Worm (Caenorhabditis elegans) whole organism, early embryonic: Measurements from ENCODE around the gene polg-1.

Source experiments
- B0310.2 ChIP-seq: sonication (generic microtip); optimal IDR thresholded peaks from 2 replicates; lab custom pipeline; 2016; ENCODE audit warnings: mild to moderate bottlenecking, missing genetic modification characterization, missing compliant biosample characterization
- F13C5.2 ChIP-seq: sonication (generic microtip); optimal IDR thresholded peaks from 2 replicates; lab custom pipeline; 2017; ENCODE audit warnings: mild to moderate bottlenecking, missing genetic modification characterization, inconsistent platforms, missing compliant biosample characterization
- aly-1 ChIP-seq: sonication (generic microtip); optimal IDR thresholded peaks from 2 replicates; lab custom pipeline; 2016; ENCODE audit warnings: missing genetic modification characterization, missing compliant biosample characterization
- ama-1 ChIP-seq: fragments of 150-350 bp; optimal IDR thresholded peaks from 2 replicates; lab custom pipeline; 2014
- ceh-13 ChIP-seq: fragments of 200-800 bp; sonication (Bioruptor generic); optimal IDR thresholded peaks from 2 replicates; lab custom pipeline; 2018; ENCODE audit warnings: mild to moderate bottlenecking, missing genetic modification characterization, missing compliant biosample characterization
- ceh-36 ChIP-seq: sonication (generic microtip); optimal IDR thresholded peaks from 2 replicates; lab custom pipeline; 2016; ENCODE audit warnings: missing genetic modification characterization, inconsistent platforms, missing compliant biosample characterization
- ets-7 ChIP-seq: sonication (generic microtip); optimal IDR thresholded peaks from 2 replicates; lab custom pipeline; 2016; ENCODE audit warnings: missing genotype, missing genetic modification characterization, missing compliant biosample characterization
- flt-1 ChIP-seq: fragments of 200-800 bp; sonication (Bioruptor generic); IDR thresholded peaks from 2 replicates; pipeline ENCODE4 v1.3.6; 2022; ENCODE audit warnings: missing genetic modification characterization, missing compliant biosample characterization
- hmbx-1 ChIP-seq: sonication (generic microtip); optimal IDR thresholded peaks from 2 replicates; lab custom pipeline; 2016; ENCODE audit warnings: mild to moderate bottlenecking, missing genetic modification characterization, missing compliant biosample characterization
- hmg-4 ChIP-seq: fragments of 200-800 bp; sonication (Bioruptor generic); optimal IDR thresholded peaks from 2 replicates; lab custom pipeline; 2018; ENCODE audit warnings: mild to moderate bottlenecking, missing genetic modification characterization, missing compliant biosample characterization
- hnd-1 ChIP-seq: sonication (generic microtip); optimal IDR thresholded peaks from 2 replicates; lab custom pipeline; 2016; ENCODE audit warnings: missing genetic modification characterization, missing compliant biosample characterization
- pes-1 ChIP-seq: fragments of 200-800 bp; sonication (Bioruptor generic); IDR thresholded peaks from 2 replicates; pipeline ENCODE4 v1.3.6; 2022; ENCODE audit warnings: missing genetic modification reagents, missing genetic modification characterization, missing compliant biosample characterization
- scrt-1 ChIP-seq: fragments of 200-800 bp; sonication (Bioruptor generic); IDR thresholded peaks from 2 replicates; pipeline ENCODE4 v1.3.6; 2022; ENCODE audit warnings: missing genetic modification characterization, missing compliant biosample characterization
- sea-1 ChIP-seq: fragments of 200-800 bp; sonication (Bioruptor generic); conservative IDR thresholded peaks from 2 replicates; pipeline ENCODE4 v1.3.6; 2022; ENCODE audit warnings: missing genetic modification characterization, missing compliant biosample characterization
- tbx-11 ChIP-seq: fragments of 200-800 bp; sonication (Bioruptor generic); IDR thresholded peaks from 2 replicates; pipeline ENCODE4 v1.3.6; 2022; ENCODE audit warnings: missing genetic modification characterization, missing compliant biosample characterization
- tbx-37 ChIP-seq: fragments of 200-800 bp; sonication (Bioruptor generic); conservative IDR thresholded peaks from 2 replicates; pipeline ENCODE4 v1.3.6; 2022; ENCODE audit warnings: missing genetic modification reagents, missing genetic modification characterization, missing compliant biosample characterization
- tra-4 ChIP-seq: sonication (generic microtip); optimal IDR thresholded peaks from 2 replicates; lab custom pipeline; 2017; ENCODE audit warnings: missing genetic modification characterization, missing compliant biosample characterization

Gene polg-1

DNA sequence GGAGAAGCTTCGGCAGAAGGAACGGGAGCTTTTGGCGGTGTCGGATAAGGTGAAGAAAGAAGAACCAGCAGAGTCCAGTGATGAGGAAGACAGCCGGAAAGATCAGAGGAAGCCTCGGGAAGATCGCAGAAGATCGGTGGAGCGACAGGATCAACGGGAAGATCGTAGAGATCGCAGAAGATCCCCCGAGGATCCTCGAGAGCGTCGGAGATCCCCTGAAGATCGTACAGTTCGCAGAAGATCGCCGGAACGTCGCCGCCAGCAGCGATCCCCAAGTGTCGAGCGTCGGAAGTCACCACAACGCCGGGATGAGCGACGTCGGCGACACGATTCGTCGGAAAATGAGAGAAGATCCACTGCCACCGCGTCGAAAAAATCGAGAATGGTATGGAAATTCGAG is 26.4 kb upstream of the polg-1 start:
- TF ChIP-seq hmbx-1 (tag; lab: Kevin White, UChicago), result no peak
- no peak for TF ChIP-seq ceh-36 (tag; lab: Kevin White, UChicago)
- TF ChIP-seq flt-1 (GFP tag; lab: Robert Waterston, UW), result no peak

DNA sequence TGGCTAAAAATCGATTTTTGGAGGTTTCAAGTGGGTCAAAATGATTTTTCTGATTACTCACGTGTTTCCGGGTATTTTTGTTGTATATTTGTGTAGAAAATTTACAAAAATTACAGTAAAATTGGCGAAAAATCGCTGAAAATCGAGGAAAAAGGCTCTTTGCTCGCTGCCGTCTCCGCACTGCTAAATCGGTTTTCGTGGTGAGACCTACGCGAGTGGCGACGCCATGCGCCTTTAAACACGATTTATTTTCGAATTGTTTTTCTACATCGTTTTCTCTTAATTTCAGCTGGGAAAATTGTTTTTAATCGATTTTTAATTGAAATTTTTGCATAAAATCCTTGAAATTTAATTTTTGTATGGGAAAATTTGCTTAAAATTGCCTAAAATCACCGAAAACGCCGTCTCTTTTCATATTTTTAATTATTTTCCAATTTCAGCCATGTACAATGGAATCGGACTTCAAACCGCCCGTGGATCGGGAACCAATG is 25.2 kb upstream of the polg-1 start, which contains the start of the genes pqn-87 and rsr-2:
pqn-87 (minus strand) TSS at position 171 of the 491 bp plus-strand sequence.
rsr-2 (plus strand) TSS at position 441 of the 491 bp plus-strand sequence.
- TF ChIP-seq sea-1 (GFP tag; lab: Robert Waterston, UW) (no peak), ets-7 (tag; lab: Kevin White, UChicago) (no peak), hmg-4 (GFP tag; lab: Kevin White, UChicago) (no peak), B0310.2 (no peak), flt-1 (GFP tag; lab: Robert Waterston, UW) (no peak), aly-1 (no peak), ceh-36 (tag; lab: Kevin White, UChicago) (no peak), scrt-1 (GFP tag; lab: Robert Waterston, UW) (no peak), F13C5.2 (tag; lab: Kevin White, UChicago) (no peak), pes-1 (no peak), ama-1 (lab: Kevin White, UChicago) (no peak), tbx-37 (GFP tag; lab: Robert Waterston, UW) (no peak), hnd-1 (no peak), hmbx-1 (tag; lab: Kevin White, UChicago) (no peak)

DNA sequence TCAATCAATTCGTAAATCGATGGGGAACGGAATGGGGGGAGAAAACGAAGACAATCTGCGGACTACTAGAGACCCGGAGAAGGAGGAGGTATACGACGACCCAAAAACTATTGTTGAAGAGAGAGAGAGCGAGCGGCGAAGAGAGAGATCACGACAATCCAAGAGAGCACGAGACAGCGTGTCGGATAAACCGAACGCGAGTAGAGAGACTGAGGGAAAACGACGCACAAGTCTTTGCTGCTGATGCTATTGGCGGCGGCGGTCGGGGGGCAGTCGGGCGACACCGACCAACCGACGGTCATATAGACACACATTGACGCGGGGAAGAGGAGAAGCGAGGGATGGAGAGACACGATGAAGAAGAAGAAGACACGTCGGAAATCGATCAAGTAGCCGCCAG is 22.8 kb upstream of the polg-1 start:
- TF ChIP-seq hmg-4 (GFP tag; lab: Kevin White, UChicago) (peak; percentile 70), aly-1 (peak; percentile 64), ets-7 (tag; lab: Kevin White, UChicago) (peak; percentile 22), tbx-37 (GFP tag; lab: Robert Waterston, UW) (no peak), sea-1 (GFP tag; lab: Robert Waterston, UW) (no peak), F13C5.2 (tag; lab: Kevin White, UChicago) (peak; percentile 50)

DNA sequence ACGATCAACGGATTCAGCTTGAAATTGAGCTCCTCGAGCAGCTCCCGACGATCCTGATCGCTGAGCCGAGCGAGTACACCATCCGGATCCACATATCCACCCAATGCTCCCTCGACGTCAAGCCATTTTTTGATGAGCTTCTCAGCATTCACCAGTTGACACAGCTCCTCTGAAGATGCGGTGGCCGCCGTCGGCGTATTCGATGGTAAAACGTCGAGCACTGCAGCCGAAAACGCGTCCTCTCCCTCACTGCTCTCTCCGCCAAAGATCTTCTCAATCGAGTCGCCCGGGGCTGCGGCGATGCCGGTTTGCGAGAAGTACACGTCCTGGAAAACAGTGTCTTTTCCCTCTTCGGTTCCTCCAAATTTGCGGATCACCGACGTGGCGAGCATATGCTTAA is 14.8 kb upstream of the polg-1 start:
- TF ChIP-seq ceh-13 (GFP tag; lab: Kevin White, UChicago), result no peak
- TF ChIP-seq ets-7 (tag; lab: Kevin White, UChicago), result no peak
- no peak for TF ChIP-seq tra-4
- no peak for TF ChIP-seq tbx-37 (GFP tag; lab: Robert Waterston, UW)
- TF ChIP-seq hmg-4 (GFP tag; lab: Kevin White, UChicago), result no peak
- TF ChIP-seq B0310.2, result peak; percentile 45
- TF ChIP-seq sea-1 (GFP tag; lab: Robert Waterston, UW), result no peak

DNA sequence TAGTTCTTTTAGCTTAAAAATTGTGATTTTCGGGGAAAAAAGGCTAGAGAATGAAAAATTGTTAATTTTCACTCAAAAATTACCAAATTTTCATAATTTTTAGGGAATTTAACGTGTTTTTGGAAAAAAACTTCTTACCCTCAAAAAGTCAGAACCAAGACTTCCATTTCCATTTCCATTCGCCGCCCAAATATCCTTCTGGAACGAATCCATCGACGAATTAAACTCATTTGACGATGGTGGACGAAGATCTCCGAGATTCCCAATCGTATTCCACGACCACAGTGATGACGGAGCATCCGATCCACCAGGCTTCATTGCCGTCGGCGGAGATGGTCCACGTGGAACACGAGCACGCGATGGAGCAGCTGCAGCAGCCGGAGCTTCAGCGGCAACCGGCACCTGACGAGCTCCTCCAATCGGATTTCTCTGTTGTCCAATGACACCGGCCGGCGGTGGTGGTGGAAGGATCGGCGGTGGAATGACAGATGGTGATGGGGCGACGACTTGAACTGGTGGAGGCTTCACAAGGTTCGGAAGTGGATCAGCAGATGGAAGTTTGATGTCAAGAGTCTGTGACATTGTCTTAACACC is 12.0 kb upstream of the polg-1 start:
- TF ChIP-seq ets-7 (tag; lab: Kevin White, UChicago) (no peak), ceh-13 (GFP tag; lab: Kevin White, UChicago) (no peak), hmg-4 (GFP tag; lab: Kevin White, UChicago) (no peak), hnd-1 (no peak), flt-1 (GFP tag; lab: Robert Waterston, UW) (no peak), scrt-1 (GFP tag; lab: Robert Waterston, UW) (no peak), tbx-37 (GFP tag; lab: Robert Waterston, UW) (no peak), sea-1 (GFP tag; lab: Robert Waterston, UW) (no peak), F13C5.2 (tag; lab: Kevin White, UChicago) (no peak), ama-1 (lab: Kevin White, UChicago) (no peak), ceh-36 (tag; lab: Kevin White, UChicago) (no peak), B0310.2 (no peak), aly-1 (no peak), tra-4 (no peak), pes-1 (no peak), tbx-11 (GFP tag; lab: Robert Waterston, UW) (no peak)

DNA sequence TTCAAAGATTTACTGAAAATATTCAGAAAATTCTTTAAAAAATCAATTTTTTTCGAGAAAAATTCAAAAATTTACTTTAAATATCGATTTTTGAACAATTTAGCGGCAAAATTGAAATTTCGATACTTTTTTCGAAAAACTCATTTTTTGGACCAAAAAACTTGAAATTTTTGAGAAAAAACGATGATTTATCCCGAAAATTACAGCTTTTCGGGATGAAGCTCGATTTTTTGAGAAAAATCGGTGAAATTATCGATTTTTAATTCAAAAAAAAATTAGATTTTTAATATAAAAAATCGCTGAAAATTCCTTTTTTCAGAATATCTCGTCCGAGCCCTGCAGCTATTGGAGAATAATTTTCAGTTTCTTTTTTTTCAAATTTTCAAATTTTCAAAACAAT is 9.0 kb upstream of the polg-1 start:
- TF ChIP-seq sea-1 (GFP tag; lab: Robert Waterston, UW) (no peak), hmg-4 (GFP tag; lab: Kevin White, UChicago) (no peak), hnd-1 (no peak), hmbx-1 (tag; lab: Kevin White, UChicago) (no peak), ceh-36 (tag; lab: Kevin White, UChicago) (no peak), tbx-11 (GFP tag; lab: Robert Waterston, UW) (no peak), F13C5.2 (tag; lab: Kevin White, UChicago) (no peak), ets-7 (tag; lab: Kevin White, UChicago) (no peak), B0310.2 (no peak)

DNA sequence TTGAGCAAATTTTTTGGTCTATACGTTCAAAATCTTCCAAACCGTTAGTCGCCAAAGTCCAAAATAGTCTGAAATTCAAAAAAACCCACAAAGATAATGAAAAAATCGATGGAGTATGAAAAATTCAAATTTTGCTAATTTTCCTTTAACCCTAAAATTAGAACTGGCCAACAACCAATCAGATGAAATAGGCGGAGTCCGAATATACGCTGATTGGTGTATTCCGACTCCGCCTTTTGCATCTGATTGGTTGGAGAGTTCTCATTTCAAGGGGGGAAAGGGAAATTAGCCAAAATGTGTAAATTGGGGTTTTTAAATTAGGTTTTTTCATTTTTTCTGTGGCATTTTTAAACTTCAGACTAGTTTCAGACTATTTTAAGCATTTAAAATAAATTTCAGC is 4.9 kb upstream of the polg-1 start:
- TF ChIP-seq flt-1 (GFP tag; lab: Robert Waterston, UW) (no peak), ceh-36 (tag; lab: Kevin White, UChicago) (no peak), pes-1 (no peak), sea-1 (GFP tag; lab: Robert Waterston, UW) (no peak), F13C5.2 (tag; lab: Kevin White, UChicago) (no peak), tbx-11 (GFP tag; lab: Robert Waterston, UW) (no peak), hmbx-1 (tag; lab: Kevin White, UChicago) (no peak), scrt-1 (GFP tag; lab: Robert Waterston, UW) (no peak), ets-7 (tag; lab: Kevin White, UChicago) (no peak), ama-1 (lab: Kevin White, UChicago) (no peak), tra-4 (no peak), hmg-4 (GFP tag; lab: Kevin White, UChicago) (no peak), tbx-37 (GFP tag; lab: Robert Waterston, UW) (no peak), hnd-1 (no peak), B0310.2 (no peak), aly-1 (no peak), ceh-13 (GFP tag; lab: Kevin White, UChicago) (no peak)
